Fruit fly (Drosophila melanogaster): ENCODE measurements around the gene RIOK1.

The RIOK1 gene

DNA sequence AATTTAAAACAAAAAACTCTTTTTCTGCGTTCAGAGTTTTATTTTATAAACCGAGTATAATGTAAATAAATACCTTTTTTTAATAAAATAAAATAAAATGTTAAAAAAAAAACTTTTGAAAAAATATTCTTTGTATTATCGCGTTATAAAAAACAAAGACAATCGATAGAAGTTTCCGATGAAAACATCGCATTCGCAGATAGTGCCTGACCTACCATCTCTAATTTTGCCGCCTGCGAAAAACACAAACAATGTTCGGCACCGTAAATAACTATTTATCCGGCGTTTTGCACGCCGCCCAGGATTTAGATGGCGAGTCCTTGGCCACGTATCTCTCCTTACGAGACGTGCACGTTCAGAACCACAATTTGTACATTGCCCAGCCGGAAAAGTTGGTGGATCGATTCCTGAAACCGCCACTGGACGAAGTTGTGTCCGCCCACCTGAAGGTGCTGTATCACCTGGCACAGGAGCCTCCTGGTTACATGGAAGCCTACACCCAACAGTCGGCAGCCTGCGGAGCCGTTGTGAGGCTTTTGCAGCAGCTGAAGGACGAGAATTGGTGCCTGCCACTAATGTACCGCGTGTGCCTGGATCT lies 21.9 kb downstream of the RIOK1 start, which contains the start of gene PCID2 (continued):
- no peak for TF ChIP-seq CG33557 (GFP tag; optimal IDR thresholded peaks at IDR 0.05)
- TF ChIP-seq nerfin-2 (GFP tag; IDR thresholded peaks at IDR 0.05; ENCODE audit: partially characterized antibody), result peak; percentile 72
- TF ChIP-seq Opbp (GFP tag; IDR thresholded peaks at IDR 0.05; ENCODE audit: partially characterized antibody), result peak; percentile 76; the same call in 2 of the 3 replicates
- TF ChIP-seq bbx (GFP tag; IDR thresholded peaks at IDR 0.05; ENCODE audit: partially characterized antibody), result peak; percentile 80
- no peak for TF ChIP-seq CG2120 (GFP tag; optimal IDR thresholded peaks at IDR 0.05)
- no peak for TF ChIP-seq CG2712 (tag; optimal IDR thresholded peaks at IDR 0.05)
- peak; percentile 84 for TF ChIP-seq CG34224 (GFP tag; IDR thresholded peaks at IDR 0.05; ENCODE audit: partially characterized antibody)
- peak; percentile 74 for TF ChIP-seq CG16813 (GFP tag; IDR thresholded peaks at IDR 0.05; ENCODE audit: partially characterized antibody)
- TF ChIP-seq ato (GFP tag; IDR thresholded peaks at IDR 0.05; ENCODE audit: partially characterized antibody), result peak; percentile 45; the same call in 1 of the 2 replicates
- TF ChIP-seq CG13287 (GFP tag; IDR thresholded peaks at IDR 0.05; ENCODE audit: partially characterized antibody), result peak; percentile 89
- peak; percentile 73 for TF ChIP-seq hbn (GFP tag; IDR thresholded peaks at IDR 0.05; ENCODE audit: partially characterized antibody)
- peak; percentile 60; the same call in 2 of the 3 replicates for TF ChIP-seq CG14860 (GFP tag; IDR thresholded peaks at IDR 0.05; ENCODE audit: partially characterized antibody)
- TF ChIP-seq sens (GFP tag), result peak; percentile 28
- TF ChIP-seq sna (GFP tag; IDR thresholded peaks at IDR 0.05; ENCODE audit: partially characterized antibody), result peak; percentile 80
- TF ChIP-seq CG7963 (GFP tag; IDR thresholded peaks at IDR 0.05; ENCODE audit: partially characterized antibody), result peak; percentile 53; the same call in 1 of the 3 replicates
- no peak for TF ChIP-seq Nf-YC (tag; optimal IDR thresholded peaks at IDR 0.05)
- TF ChIP-seq crp (GFP tag; optimal IDR thresholded peaks at IDR 0.05), result no peak
- no peak for TF ChIP-seq HmgD (GFP tag; optimal IDR thresholded peaks at IDR 0.05)
- TF ChIP-seq BEAF-32 (GFP tag; optimal IDR thresholded peaks at IDR 0.05), result peak; percentile 68
- peak; percentile 64 for TF ChIP-seq inv (GFP tag; IDR thresholded peaks at IDR 0.05; ENCODE audit: partially characterized antibody)
- peak; percentile 80 for TF ChIP-seq Doc3 (GFP tag; IDR thresholded peaks at IDR 0.05; ENCODE audit: partially characterized antibody)

DNA sequence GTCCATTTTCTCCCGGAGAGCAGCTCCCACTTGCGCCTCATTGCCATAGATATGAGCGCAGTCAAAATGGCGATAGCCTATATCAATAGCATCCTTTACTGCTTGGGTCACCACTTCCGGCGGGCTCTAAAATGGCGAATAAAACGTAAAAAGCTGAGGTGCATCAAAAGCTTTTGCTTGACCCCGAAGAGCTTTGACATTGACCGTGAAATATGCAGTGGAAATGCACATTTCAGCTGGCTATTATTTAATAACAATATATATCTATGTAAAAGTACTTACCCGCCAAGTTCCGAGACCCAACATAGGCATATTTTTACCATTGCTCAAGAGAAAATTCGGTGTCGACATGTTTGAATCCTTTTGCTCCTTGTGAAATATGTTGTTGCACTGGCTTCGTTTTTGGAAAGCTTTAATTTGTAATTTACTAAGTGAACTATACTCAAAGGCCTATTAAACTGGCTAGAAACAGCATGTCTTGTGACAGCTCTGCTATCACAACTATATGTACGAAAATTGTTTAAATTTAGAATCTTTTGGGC lies 22.6 kb downstream of the RIOK1 start, which contains the start of gene CG6083:
Gene CG6083, minus strand, starts transcription at position 492 of the 542 bp plus-strand sequence.
- no peak for TF ChIP-seq CG8089 (GFP tag; optimal IDR thresholded peaks at IDR 0.05)
- TF ChIP-seq MESR4 (GFP tag; optimal IDR thresholded peaks at IDR 0.05), result no peak
- TF ChIP-seq sug (tag; optimal IDR thresholded peaks at IDR 0.05), result no peak
- peak; percentile 8 for TF ChIP-seq phol (tag; optimal IDR thresholded peaks at IDR 0.05)
- TF ChIP-seq Hr78 (GFP tag; optimal IDR thresholded peaks at IDR 0.05), result peak in 1 of 2 experiments; percentile 95
- TF ChIP-seq Spps (tag; optimal IDR thresholded peaks at IDR 0.05), result no peak
- no peak for TF ChIP-seq CG12155 (GFP tag; optimal IDR thresholded peaks at IDR 0.05)

DNA sequence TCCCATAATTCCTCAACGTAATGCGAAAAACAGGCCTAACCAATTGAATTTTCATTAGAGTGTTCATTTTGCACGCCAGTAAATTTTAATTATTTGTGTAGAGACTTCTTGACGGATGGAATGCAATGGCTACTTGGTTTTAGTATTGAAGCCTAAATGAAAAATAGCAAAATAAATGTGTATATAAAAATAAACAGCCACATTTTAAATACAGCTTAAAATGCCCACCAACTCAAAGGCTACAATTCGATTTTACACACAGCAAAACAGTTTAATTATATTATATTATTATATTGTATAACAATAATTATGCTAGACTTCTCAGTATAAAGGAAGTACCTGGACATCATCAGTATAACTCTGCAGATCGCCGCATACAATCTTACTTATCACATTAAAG lies 24.0 kb downstream of the RIOK1 start, which contains the start of gene Akr1B:
Gene Akr1B, minus strand, starts transcription at position 101 of the 400 bp plus-strand sequence.
- no peak for TF ChIP-seq CG10431 (GFP tag; optimal IDR thresholded peaks at IDR 0.05)
- TF ChIP-seq HmgZ (tag; optimal IDR thresholded peaks at IDR 0.05), result no peak
- TF ChIP-seq CG4328 (GFP tag; optimal IDR thresholded peaks at IDR 0.05), result no peak
- TF ChIP-seq CG6254 (GFP tag; optimal IDR thresholded peaks at IDR 0.05), result no peak
- no peak for TF ChIP-seq mld (GFP tag; IDR thresholded peaks at IDR 0.05; ENCODE audit: partially characterized antibody)
- no peak for TF ChIP-seq CG11695 (GFP tag; IDR thresholded peaks at IDR 0.05)
- TF ChIP-seq yki (optimal IDR thresholded peaks at IDR 0.05), result no peak
- no peak for TF ChIP-seq Rx (GFP tag; IDR thresholded peaks at IDR 0.05)
- no peak for TF ChIP-seq NC2β (GFP tag; optimal IDR thresholded peaks at IDR 0.05)
- TF ChIP-seq dati (GFP tag; IDR thresholded peaks at IDR 0.05), result no peak
- no peak for TF ChIP-seq CG1024 (GFP tag; IDR thresholded peaks at IDR 0.05)
- TF ChIP-seq Dref (GFP tag; IDR thresholded peaks at IDR 0.05), result no peak
- no peak for TF ChIP-seq Hand (GFP tag; optimal IDR thresholded peaks at IDR 0.05)
- no peak for TF ChIP-seq cad (GFP tag; optimal IDR thresholded peaks at IDR 0.05)
- no peak for TF ChIP-seq Opbp (GFP tag; IDR thresholded peaks at IDR 0.05; ENCODE audit: partially characterized antibody)
- TF ChIP-seq CG3995 (GFP tag; optimal IDR thresholded peaks at IDR 0.05), result no peak
- TF ChIP-seq CG31388 (GFP tag; optimal IDR thresholded peaks at IDR 0.05), result no peak
- no peak for TF ChIP-seq CG4707 (GFP tag; optimal IDR thresholded peaks at IDR 0.05)
- TF ChIP-seq ken (GFP tag; IDR thresholded peaks at IDR 0.05), result no peak
